Worm (Caenorhabditis elegans) whole organism, L1 larva: ENCODE data around the gene C16C8.18.

ENCODE experiments used
- ama-1 ChIP-seq: fragments of 150-350 bp; optimal IDR thresholded peaks from 2 replicates; lab custom pipeline; 2014
- dpl-1 ChIP-seq, 3 experiments: fragments of 150-350 bp in 2 of 3; sonication (generic microtip) in 1 of 3; optimal IDR thresholded peaks; 2 replicates each; lab custom pipeline; 2014 to 2017; ENCODE audit warnings: missing biosample characterization in 3 of 3, missing genetic modification characterization in 3 of 3, missing genetic modification reagents in 3 of 3
- efl-1 ChIP-seq, 4 experiments: fragments of 150-350 bp; optimal IDR thresholded peaks in 3 of 4; peaks in 1 of 4; 1 replicate in 1 of 4; 2 replicates in 3 of 4; lab custom pipeline; 2014; ENCODE audit warnings: missing biosample characterization in 2 of 4, missing genetic modification characterization in 2 of 4, missing genetic modification reagents in 2 of 4
- jun-1 ChIP-seq: fragments of 150-350 bp; optimal IDR thresholded peaks from 2 replicates; lab custom pipeline; 2014; ENCODE audit warnings: missing biosample characterization, missing genetic modification reagents, missing genetic modification characterization
- lin-15B ChIP-seq: fragments of 150-350 bp; sonication (generic microtip); optimal IDR thresholded peaks from 3 replicates; lab custom pipeline; 2014; ENCODE audit warnings: missing biosample characterization, missing genetic modification characterization
- lin-39 ChIP-seq: fragments of 150-350 bp; optimal IDR thresholded peaks from 2 replicates; lab custom pipeline; 2014; ENCODE audit warnings: missing biosample characterization, missing genetic modification reagents, missing genetic modification characterization
- mep-1 ChIP-seq: fragments of 150-350 bp; optimal IDR thresholded peaks from 2 replicates; lab custom pipeline; 2014; ENCODE audit warnings: missing biosample characterization, missing genetic modification characterization
- nhr-11 ChIP-seq: fragments of 150-350 bp; optimal IDR thresholded peaks from 2 replicates; lab custom pipeline; 2014; ENCODE audit warnings: missing biosample characterization, missing genetic modification characterization
- pqm-1 ChIP-seq: sonication (generic microtip); optimal IDR thresholded peaks from 3 replicates; lab custom pipeline; 2017; ENCODE audit warnings: missing biosample characterization, missing genetic modification characterization
- tbx-2 ChIP-seq: sonication (generic microtip); optimal IDR thresholded peaks from 2 replicates; lab custom pipeline; 2016; ENCODE audit warnings: missing genetic modification characterization, missing compliant biosample characterization

- TF ChIP-seq efl-1 (optimal IDR thresholded peaks at IDR 0.05; lab: Kevin White, UChicago): no peak
- TF ChIP-seq efl-1 (GFP tag; optimal IDR thresholded peaks at IDR 0.05 in 1 of 2; lab: Kevin White, UChicago): no peak
- no peak for TF ChIP-seq tbx-2 (tag; lab: Kevin White, UChicago)
- no peak for TF ChIP-seq lin-15B
- no peak for TF ChIP-seq dpl-1 (GFP tag; optimal IDR thresholded peaks at IDR 0.05; lab: Kevin White, UChicago)
- TF ChIP-seq ama-1 (lab: Kevin White, UChicago): no peak
- no peak for TF ChIP-seq jun-1
- no peak for TF ChIP-seq mep-1 (tag; lab: Kevin White, UChicago)
- TF ChIP-seq nhr-11 (tag; lab: Kevin White, UChicago): no peak
- TF ChIP-seq lin-39 (tag; lab: Kevin White, UChicago): no peak
- TF ChIP-seq pqm-1 (tag; lab: Kevin White, UChicago): no peak
Measured at ce11 chrII:3463097-3463496, 33.6 kb downstream of the C16C8.18 start, which contains the start of gene C16C8.9.
